Worm (Caenorhabditis elegans) whole organism, L1 larva: ENCODE measurements around the gene M01F1.9.

ENCODE experiments used
- C04F5.9 ChIP-seq: sonication (generic microtip); optimal IDR thresholded peaks from 2 replicates; lab custom pipeline; 2016; ENCODE audit warnings: missing genetic modification characterization, missing compliant biosample characterization
- C16A3.4 ChIP-seq: fragments of 150-350 bp; optimal IDR thresholded peaks from 2 replicates; lab custom pipeline; 2014; ENCODE audit warnings: missing biosample characterization, missing genetic modification characterization
- Y116A8C.19 ChIP-seq: sonication (generic microtip); optimal IDR thresholded peaks from 2 replicates; lab custom pipeline; 2016; ENCODE audit warnings: missing compliant biosample characterization, missing genetic modification characterization, borderline replicate concordance
- aha-1 ChIP-seq: fragments of 150-350 bp; optimal IDR thresholded peaks from 2 replicates; lab custom pipeline; 2014; ENCODE audit warnings: missing biosample characterization, missing genetic modification characterization
- alr-1 ChIP-seq: fragments of 200-800 bp; sonication (Bioruptor generic); optimal IDR thresholded peaks from 2 replicates; lab custom pipeline; 2018; ENCODE audit warnings: borderline replicate concordance, mild to moderate bottlenecking, missing genetic modification characterization, missing compliant biosample characterization
- aly-2 ChIP-seq: fragments of 150-350 bp; optimal IDR thresholded peaks from 2 replicates; lab custom pipeline; 2014; ENCODE audit warnings: missing biosample characterization, missing genetic modification characterization
- ama-1 ChIP-seq: fragments of 150-350 bp; optimal IDR thresholded peaks from 2 replicates; lab custom pipeline; 2014
- ceh-82 ChIP-seq, 3 experiments: fragments of 150-350 bp in 1 of 3; sonication (generic microtip) in 2 of 3; optimal IDR thresholded peaks; 2 replicates each; lab custom pipeline; 2014 to 2017; ENCODE audit warnings: missing biosample characterization in 3 of 3, missing genetic modification characterization in 3 of 3
- ceh-88 ChIP-seq: fragments of 200-800 bp; sonication (Bioruptor generic); IDR thresholded peaks from 2 replicates; pipeline ENCODE4 v1.3.6; 2022; ENCODE audit warnings: missing genetic modification characterization, missing compliant biosample characterization
- ceh-90 ChIP-seq: sonication (generic microtip); optimal IDR thresholded peaks from 2 replicates; lab custom pipeline; 2016; ENCODE audit warnings: missing genetic modification characterization, missing compliant biosample characterization
- egl-13 ChIP-seq: sonication (generic microtip); optimal IDR thresholded peaks from 2 replicates; lab custom pipeline; 2016; ENCODE audit warnings: missing genotype, missing genetic modification reagents, missing genetic modification characterization, missing compliant biosample characterization
- elt-3 ChIP-seq, 6 experiments: fragments of 150-350 bp in 1 of 6; sonication (generic microtip); optimal IDR thresholded peaks; 2 replicates each; lab custom pipeline; 2017 to 2018; ENCODE audit warnings: missing biosample characterization in 6 of 6, missing genetic modification characterization in 6 of 6, inconsistent platforms in 1 of 6
- ets-5 ChIP-seq: fragments of 200-800 bp; sonication (Bioruptor generic); IDR thresholded peaks from 2 replicates; pipeline ENCODE4 v1.3.6; 2022; ENCODE audit warnings: missing genetic modification characterization, missing compliant biosample characterization
- fkh-10 ChIP-seq: sonication (generic microtip); optimal IDR thresholded peaks from 2 replicates; lab custom pipeline; 2017; ENCODE audit warnings: missing biosample characterization, missing genetic modification reagents, missing genetic modification characterization
- fkh-4 ChIP-seq: sonication (generic microtip); optimal IDR thresholded peaks from 2 replicates; lab custom pipeline; 2016; ENCODE audit warnings: missing compliant biosample characterization, missing genetic modification characterization, borderline replicate concordance
- fos-1 ChIP-seq: fragments of 150-350 bp; optimal IDR thresholded peaks from 2 replicates; lab custom pipeline; 2014; ENCODE audit warnings: missing biosample characterization, missing genetic modification characterization
- hlh-17 ChIP-seq: fragments of 200-800 bp; sonication (Bioruptor generic); optimal IDR thresholded peaks from 2 replicates; lab custom pipeline; 2018; ENCODE audit warnings: missing genetic modification characterization, mild to moderate bottlenecking, missing compliant biosample characterization, moderate library complexity, borderline replicate concordance
- hpl-2 ChIP-seq: fragments of 150-350 bp; optimal IDR thresholded peaks from 2 replicates; lab custom pipeline; 2014; ENCODE audit warnings: missing biosample characterization, missing genetic modification reagents, missing genetic modification characterization
- irx-1 ChIP-seq: sonication (generic microtip); optimal IDR thresholded peaks from 2 replicates; lab custom pipeline; 2016; ENCODE audit warnings: missing genetic modification characterization, missing compliant biosample characterization
- isw-1 ChIP-seq: fragments of 200-800 bp; sonication (Bioruptor generic); IDR thresholded peaks from 2 replicates; pipeline ENCODE4 v1.3.6; 2022; ENCODE audit warnings: missing genetic modification characterization, missing compliant biosample characterization
- lin-13 ChIP-seq: fragments of 150-350 bp; optimal IDR thresholded peaks from 2 replicates; lab custom pipeline; 2014; ENCODE audit warnings: missing biosample characterization, missing genetic modification reagents, missing genetic modification characterization
- lin-15B ChIP-seq: fragments of 150-350 bp; sonication (generic microtip); optimal IDR thresholded peaks from 3 replicates; lab custom pipeline; 2014; ENCODE audit warnings: missing biosample characterization, missing genetic modification characterization
- lin-35 ChIP-seq, 2 experiments: fragments of 150-350 bp; optimal IDR thresholded peaks; 2 replicates each; lab custom pipeline; 2014; ENCODE audit warnings: missing biosample characterization in 2 of 2, missing genetic modification characterization in 2 of 2, missing genetic modification reagents in 2 of 2
- lin-39 ChIP-seq: fragments of 150-350 bp; optimal IDR thresholded peaks from 2 replicates; lab custom pipeline; 2014; ENCODE audit warnings: missing biosample characterization, missing genetic modification reagents, missing genetic modification characterization
- lsy-2 ChIP-seq, 2 experiments: fragments of 150-350 bp; optimal IDR thresholded peaks; 2 replicates each; lab custom pipeline; 2014; ENCODE audit warnings: missing biosample characterization in 2 of 2, missing genetic modification characterization in 2 of 2
- mab-9 ChIP-seq: fragments of 200-800 bp; sonication (Bioruptor generic); IDR thresholded peaks from 2 replicates; pipeline ENCODE4 v1.3.6; 2022; ENCODE audit warnings: missing genetic modification reagents, missing genetic modification characterization, missing compliant biosample characterization
- mdl-1 ChIP-seq, 2 experiments: fragments of 150-350 bp; optimal IDR thresholded peaks; 2 replicates each; lab custom pipeline; 2014 to 2017; ENCODE audit warnings: missing biosample characterization in 2 of 2, missing genetic modification characterization in 2 of 2, inconsistent platforms in 1 of 2
- mef-2 ChIP-seq: fragments of 150-350 bp; optimal IDR thresholded peaks from 2 replicates; lab custom pipeline; 2014; ENCODE audit warnings: missing biosample characterization, missing genetic modification characterization
- nhr-11 ChIP-seq: fragments of 150-350 bp; optimal IDR thresholded peaks from 2 replicates; lab custom pipeline; 2014; ENCODE audit warnings: missing biosample characterization, missing genetic modification characterization
- nhr-12 ChIP-seq: sonication (generic microtip); optimal IDR thresholded peaks from 2 replicates; lab custom pipeline; 2017; ENCODE audit warnings: missing biosample characterization, missing genetic modification characterization
- nhr-19 ChIP-seq: fragments of 200-800 bp; sonication (Bioruptor generic); conservative IDR thresholded peaks from 2 replicates; pipeline ENCODE4 v1.3.6; 2022; ENCODE audit warnings: missing genetic modification characterization, missing compliant biosample characterization
- nhr-71 ChIP-seq: sonication (generic microtip); optimal IDR thresholded peaks from 2 replicates; lab custom pipeline; 2016; ENCODE audit warnings: mild to moderate bottlenecking, missing genetic modification characterization, moderate library complexity, missing compliant biosample characterization
- nhr-77 ChIP-seq: fragments of 150-350 bp; optimal IDR thresholded peaks from 2 replicates; lab custom pipeline; 2014; ENCODE audit warnings: missing biosample characterization, missing genetic modification characterization
- nhr-84 ChIP-seq: sonication (generic microtip); optimal IDR thresholded peaks from 2 replicates; lab custom pipeline; 2017; ENCODE audit warnings: missing biosample characterization, missing genetic modification characterization
- nhr-85 ChIP-seq: sonication (generic microtip); peaks from one replicate; lab custom pipeline; 2016; ENCODE audit warnings: missing genetic modification characterization, inconsistent platforms, missing compliant biosample characterization
- nhr-90 ChIP-seq: sonication (generic microtip); optimal IDR thresholded peaks from 2 replicates; lab custom pipeline; 2016; ENCODE audit warnings: mild to moderate bottlenecking, missing genetic modification characterization, missing compliant biosample characterization; ENCODE audit not compliant: poor library complexity
- pag-3 ChIP-seq: sonication (generic microtip); optimal IDR thresholded peaks from 2 replicates; lab custom pipeline; 2017; ENCODE audit warnings: missing genetic modification characterization, mild to moderate bottlenecking, missing compliant biosample characterization, antibody characterized with exemption, borderline replicate concordance; ENCODE audit not compliant: insufficient read depth
- pax-3 ChIP-seq: fragments of 200-800 bp; sonication (Bioruptor generic); optimal IDR thresholded peaks from 2 replicates; lab custom pipeline; 2018; ENCODE audit warnings: mild to moderate bottlenecking, missing genetic modification characterization, moderate library complexity, missing compliant biosample characterization
- pqm-1 ChIP-seq: sonication (generic microtip); optimal IDR thresholded peaks from 3 replicates; lab custom pipeline; 2017; ENCODE audit warnings: missing biosample characterization, missing genetic modification characterization
- skn-1 ChIP-seq: fragments of 150-350 bp; optimal IDR thresholded peaks from 2 replicates; lab custom pipeline; 2014; ENCODE audit warnings: missing biosample characterization, missing genetic modification characterization
- snpc-4 ChIP-seq: fragments of 150-350 bp; optimal IDR thresholded peaks from 2 replicates; lab custom pipeline; 2014; ENCODE audit warnings: missing biosample characterization, missing genetic modification characterization
- snu-23 ChIP-seq: sonication (generic microtip); optimal IDR thresholded peaks from 2 replicates; lab custom pipeline; 2016; ENCODE audit warnings: missing genetic modification characterization, missing compliant biosample characterization
- sox-4 ChIP-seq: sonication (generic microtip); optimal IDR thresholded peaks from 2 replicates; lab custom pipeline; 2016; ENCODE audit warnings: missing genetic modification characterization, missing compliant biosample characterization
- sptf-1 ChIP-seq: fragments of 150-350 bp; optimal IDR thresholded peaks from 2 replicates; lab custom pipeline; 2014; ENCODE audit warnings: missing biosample characterization, missing genetic modification characterization
- sup-37 ChIP-seq: fragments of 200-800 bp; sonication (Bioruptor generic); optimal IDR thresholded peaks from 2 replicates; lab custom pipeline; 2018; ENCODE audit warnings: mild to moderate bottlenecking, missing genetic modification characterization, missing compliant biosample characterization
- tbx-2 ChIP-seq: sonication (generic microtip); optimal IDR thresholded peaks from 2 replicates; lab custom pipeline; 2016; ENCODE audit warnings: missing genetic modification characterization, missing compliant biosample characterization
- unc-30 ChIP-seq: sonication (generic microtip); optimal IDR thresholded peaks from 2 replicates; lab custom pipeline; 2017; ENCODE audit warnings: missing biosample characterization, missing genetic modification characterization
- unc-62 ChIP-seq: fragments of 150-350 bp; optimal IDR thresholded peaks from 2 replicates; lab custom pipeline; 2014; ENCODE audit warnings: missing biosample characterization, missing genetic modification reagents, missing genetic modification characterization
- ztf-11 ChIP-seq, 2 experiments: sonication (generic microtip); optimal IDR thresholded peaks; 2 replicates each; lab custom pipeline; 2016 to 2017; ENCODE audit warnings: missing genetic modification characterization in 2 of 2, missing biosample characterization in 1 of 2, missing compliant biosample characterization in 1 of 2
- ztf-4 ChIP-seq: fragments of 150-350 bp; optimal IDR thresholded peaks from 2 replicates; lab custom pipeline; 2014; ENCODE audit warnings: missing biosample characterization, missing genetic modification characterization

Gene M01F1.9

DNA sequence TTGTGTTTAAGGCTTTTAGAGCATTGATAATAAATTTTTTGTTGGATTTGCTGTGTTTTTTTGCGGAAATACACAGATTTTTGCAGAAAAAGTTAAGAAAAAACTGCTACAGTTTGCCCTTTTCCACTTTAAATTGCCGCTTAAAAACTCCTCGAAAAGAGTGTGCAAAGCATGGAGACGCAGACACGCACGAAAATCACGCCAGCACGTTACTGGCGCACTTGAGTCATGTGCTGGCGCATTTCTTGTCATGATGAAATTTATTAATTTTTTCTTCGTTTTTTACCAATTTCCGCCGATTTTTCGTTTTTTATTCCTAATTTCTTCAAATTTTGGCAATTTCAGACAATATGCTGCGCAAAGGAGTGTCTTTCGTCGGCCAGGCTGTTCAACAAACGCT, 38.8 kb downstream of the M01F1.9 start, which contains the start of gene C34C12.8 (continued):
- TF ChIP-seq lin-39 (tag; lab: Kevin White, UChicago) (peak; percentile 97), ztf-11 (tag; optimal IDR thresholded peaks at IDR 0.05; lab: Kevin White, UChicago) (peak in 1 of 2 experiments; percentile 85), Y116A8C.19 (tag; lab: Kevin White, UChicago) (no peak), nhr-77 (tag; lab: Kevin White, UChicago) (peak; percentile 88), ceh-88 (GFP tag; lab: Robert Waterston, UW) (peak; percentile 90), C16A3.4 (tag; lab: Kevin White, UChicago) (peak; percentile 96), snu-23 (GFP tag; lab: Kevin White, UChicago) (peak; percentile 98)

DNA sequence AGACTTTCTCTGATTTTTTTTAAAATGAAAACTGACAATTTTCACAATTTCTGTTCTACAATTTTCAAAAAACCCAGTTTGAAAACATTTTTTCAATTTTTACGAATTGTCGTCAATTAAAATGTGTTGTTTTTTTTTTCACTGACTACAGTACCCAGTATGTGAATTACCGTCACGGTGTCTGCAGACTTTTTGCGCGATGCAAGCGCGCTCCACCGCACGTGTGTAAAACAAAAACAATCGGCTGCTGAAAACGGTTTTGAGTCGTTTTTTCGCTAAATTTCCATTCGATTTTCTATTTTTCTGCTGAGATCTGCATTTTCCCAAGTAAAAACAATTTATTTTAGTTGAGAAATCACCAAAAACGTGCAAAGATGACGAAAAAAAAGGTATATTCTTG, 42.6 kb downstream of the M01F1.9 start:
- peak; percentile 92 for TF ChIP-seq nhr-84 (tag; lab: Kevin White, UChicago)
- TF ChIP-seq sptf-1 = no peak
- TF ChIP-seq unc-62 (GFP tag; lab: Kevin White, UChicago) = no peak
- TF ChIP-seq C16A3.4 (tag; lab: Kevin White, UChicago) = peak; percentile 98
- TF ChIP-seq hpl-2 = peak; percentile 99
- TF ChIP-seq C04F5.9 (tag; lab: Kevin White, UChicago) = peak; percentile 98
- peak; percentile 99 for TF ChIP-seq snu-23 (GFP tag; lab: Kevin White, UChicago)
- TF ChIP-seq aha-1 (tag; lab: Kevin White, UChicago) = peak; percentile 83
- TF ChIP-seq lsy-2 (tag; optimal IDR thresholded peaks at IDR 0.05; lab: Kevin White, UChicago) = peak; percentile 99
- peak; percentile 93 for TF ChIP-seq sox-4 (tag; lab: Kevin White, UChicago)
- peak; percentile 97 for TF ChIP-seq mab-9 (GFP tag; lab: Robert Waterston, UW)
- TF ChIP-seq Y116A8C.19 (tag; lab: Kevin White, UChicago) = peak; percentile 62
- peak; percentile 86 for TF ChIP-seq skn-1 (tag; lab: Kevin White, UChicago)
- peak; percentile 98 for TF ChIP-seq irx-1 (tag; lab: Kevin White, UChicago)
- peak; percentile 86 for TF ChIP-seq nhr-11 (tag; lab: Kevin White, UChicago)
- TF ChIP-seq pqm-1 (tag; lab: Kevin White, UChicago) = no peak
- TF ChIP-seq ceh-90 (tag; lab: Kevin White, UChicago) = peak; percentile 71
- TF ChIP-seq lin-15B (tag; lab: Kevin White, UChicago) = peak; percentile 99
- TF ChIP-seq nhr-71 (tag; lab: Kevin White, UChicago) = peak; percentile 99
- TF ChIP-seq fos-1 (tag; lab: Kevin White, UChicago) = peak; percentile 96
- TF ChIP-seq pag-3 (tag; lab: Kevin White, UChicago) = no peak
- TF ChIP-seq ztf-4 (tag; lab: Kevin White, UChicago) = peak; percentile 91
- peak; percentile 97 to 99 (median 98) for TF ChIP-seq ceh-82 (tag; optimal IDR thresholded peaks at IDR 0.05; lab: Kevin White, UChicago)
- TF ChIP-seq ets-5 = no peak
- TF ChIP-seq nhr-90 (tag; lab: Kevin White, UChicago) = peak; percentile 99
- peak; percentile 99 for TF ChIP-seq tbx-2 (tag; lab: Kevin White, UChicago)
- TF ChIP-seq sup-37 (GFP tag; lab: Kevin White, UChicago) = peak; percentile 88
- TF ChIP-seq nhr-85 (tag; lab: Kevin White, UChicago) = peak; percentile 99
- peak; percentile 96 for TF ChIP-seq ceh-88 (GFP tag; lab: Robert Waterston, UW)
- TF ChIP-seq hlh-17 (GFP tag; lab: Kevin White, UChicago) = no peak
- peak; percentile 93 to 97 for TF ChIP-seq lin-35 (GFP tag; optimal IDR thresholded peaks at IDR 0.05; lab: Kevin White, UChicago)
- peak; percentile 99 for TF ChIP-seq lin-13 (GFP tag; lab: Kevin White, UChicago)
- no peak for TF ChIP-seq alr-1 (tag; lab: Kevin White, UChicago)
- peak; percentile 96 for TF ChIP-seq aly-2
- peak; percentile 99 for TF ChIP-seq nhr-19 (GFP tag; lab: Robert Waterston, UW)
- TF ChIP-seq unc-30 (tag; lab: Kevin White, UChicago) = no peak
- TF ChIP-seq nhr-12 (tag; lab: Kevin White, UChicago) = no peak
- peak; percentile 98 for TF ChIP-seq egl-13
- TF ChIP-seq elt-3 (tag; optimal IDR thresholded peaks at IDR 0.05; lab: Kevin White, UChicago) = peak; percentile 48 to 98 (median 89)
- TF ChIP-seq fkh-10 (GFP tag; lab: Kevin White, UChicago) = peak; percentile 98
- peak; percentile 86 for TF ChIP-seq mef-2 (tag; lab: Kevin White, UChicago)
- TF ChIP-seq pax-3 (tag; lab: Kevin White, UChicago) = peak; percentile 97
- TF ChIP-seq ama-1 (lab: Kevin White, UChicago) = peak; percentile 80
- TF ChIP-seq isw-1 (GFP tag; lab: Robert Waterston, UW) = peak; percentile 98
- peak; percentile 92 for TF ChIP-seq fkh-4
- TF ChIP-seq mdl-1 (tag; optimal IDR thresholded peaks at IDR 0.05; lab: Kevin White, UChicago) = peak in 1 of 2 experiments; percentile 94
- TF ChIP-seq snpc-4 (tag; lab: Kevin White, UChicago) = peak; percentile 89
